Worm (Caenorhabditis elegans): ENCODE data around the gene F54D5.24.

DNA sequence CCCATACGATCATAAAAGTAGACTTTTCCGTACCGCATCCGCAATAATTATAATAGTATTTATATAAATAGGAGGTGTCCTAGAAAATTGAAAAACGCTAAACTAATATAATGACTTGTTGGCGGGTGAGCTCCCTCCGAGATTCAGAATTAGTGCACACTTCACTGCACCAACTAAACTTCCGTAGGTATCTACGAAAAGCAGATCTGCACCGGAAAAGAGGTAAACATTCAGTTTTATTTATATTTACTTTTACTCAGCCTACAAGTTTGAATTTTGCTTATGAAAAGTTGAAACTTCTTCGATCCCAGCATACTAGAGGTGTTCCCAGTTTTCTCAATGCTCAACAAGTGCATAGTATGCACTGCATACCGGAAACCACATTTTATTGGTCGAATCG lies 36.3 kb downstream of the F54D5.24 start, which contains the start of gene F07A11.1:
- TF ChIP-seq dve-1 (tag; optimal IDR thresholded peaks at IDR 0.05), result no peak
- TF ChIP-seq nhr-11 (tag; optimal IDR thresholded peaks at IDR 0.05), result no peak
- no peak for TF ChIP-seq ama-1 (optimal IDR thresholded peaks at IDR 0.05)
